Worm (Caenorhabditis elegans): Measurements from ENCODE around the gene pes-8.

The pes-8 gene

ce11 chrX:9303422-9303821 lies 51.8 kb downstream of the pes-8 start, which contains the start of gene tmc-2:
Gene tmc-2 (plus strand): TSS chrX:9303722.
- TF ChIP-seq ces-1 (GFP tag; optimal IDR thresholded peaks at IDR 0.05) (no peak), mab-5 (tag; optimal IDR thresholded peaks at IDR 0.05) (no peak), unc-120 (tag; optimal IDR thresholded peaks at IDR 0.05; ENCODE audit: poor library complexity, severe bottlenecking) (no peak)

All from whole organism, mixed stage, embryonic.